Fruit fly (Drosophila melanogaster): ENCODE measurements around the gene CG14417.

Gene CG14417

DNA sequence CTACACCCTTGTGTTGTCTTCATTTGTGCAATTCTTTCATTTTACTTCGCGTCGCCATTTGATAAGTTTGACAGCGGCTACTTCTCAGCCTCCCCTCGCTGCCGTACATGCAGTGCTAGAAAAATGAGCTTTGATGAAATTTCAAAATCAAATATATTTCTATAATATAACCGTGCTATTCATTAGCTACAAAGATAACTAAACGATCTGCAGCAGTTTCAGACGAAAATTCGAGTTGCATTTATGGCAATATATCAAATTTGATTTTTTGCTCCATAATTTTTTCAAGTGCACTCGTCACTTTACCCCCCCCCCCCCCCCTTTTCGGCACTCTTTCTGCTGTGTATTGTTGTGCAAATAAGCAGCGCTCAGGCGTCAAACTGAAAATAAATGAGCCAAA lies 36.2 kb upstream of the CG14417 start (continued):
- TF ChIP-seq CG2120 (GFP tag; optimal IDR thresholded peaks at IDR 0.05) (peak; percentile 20), CG10654 (GFP tag; optimal IDR thresholded peaks at IDR 0.05) (no peak), CG16815 (GFP tag; optimal IDR thresholded peaks at IDR 0.05) (no peak), CG10209 (GFP tag; optimal IDR thresholded peaks at IDR 0.05) (no peak), bab2 (GFP tag; optimal IDR thresholded peaks at IDR 0.05) (no peak), HmgZ (tag; optimal IDR thresholded peaks at IDR 0.05) (no peak), bigmax (GFP tag; optimal IDR thresholded peaks at IDR 0.05) (no peak), grn (GFP tag; optimal IDR thresholded peaks at IDR 0.05) (no peak), CG2678 (tag; optimal IDR thresholded peaks at IDR 0.05) (peak; percentile 24), corto (GFP tag; optimal IDR thresholded peaks at IDR 0.05) (no peak), Ravus (GFP tag; IDR thresholded peaks at IDR 0.05) (no peak), CG17328 (GFP tag; IDR thresholded peaks at IDR 0.05) (0 out of 2 replicates have a peak, but pooled peaks have one; percentile 14), Kr (GFP tag; optimal IDR thresholded peaks at IDR 0.05) (no peak), ro (GFP tag; IDR thresholded peaks at IDR 0.05) (no peak), sc (optimal IDR thresholded peaks at IDR 0.05) (no peak), sc (GFP tag; optimal IDR thresholded peaks at IDR 0.05) (no peak), CG2129 (GFP tag; IDR thresholded peaks at IDR 0.05; ENCODE audit: partially characterized antibody) (no peak), chn (GFP tag; optimal IDR thresholded peaks at IDR 0.05) (no peak), disco-r (GFP tag; optimal IDR thresholded peaks at IDR 0.05) (no peak), eve (GFP tag; optimal IDR thresholded peaks at IDR 0.05) (no peak), lilli (GFP tag; optimal IDR thresholded peaks at IDR 0.05) (peak; percentile 5), tio (GFP tag; optimal IDR thresholded peaks at IDR 0.05) (no peak), Mad (GFP tag; optimal IDR thresholded peaks at IDR 0.05) (no peak), HLH4C (GFP tag; IDR thresholded peaks at IDR 0.05; ENCODE audit: partially characterized antibody) (no peak), Taf1 (GFP tag; IDR thresholded peaks at IDR 0.05) (no peak), chm (GFP tag; IDR thresholded peaks at IDR 0.05) (no peak), tna (GFP tag; IDR thresholded peaks at IDR 0.05; ENCODE audit: partially characterized antibody) (no peak), lmd (GFP tag; IDR thresholded peaks at IDR 0.05) (peak; percentile 30; the same call in 1 of the 2 replicates), CG3838 (GFP tag; optimal IDR thresholded peaks at IDR 0.05) (no peak), CG3163 (GFP tag; optimal IDR thresholded peaks at IDR 0.05) (no peak), CG12236 (GFP tag; optimal IDR thresholded peaks at IDR 0.05) (no peak), CG17829 (tag; optimal IDR thresholded peaks at IDR 0.05) (no peak), Gug (GFP tag; IDR thresholded peaks at IDR 0.05) (no peak), CG7745 (tag; optimal IDR thresholded peaks at IDR 0.05) (no peak), CG10267 (tag; optimal IDR thresholded peaks at IDR 0.05) (no peak), CG6175 (GFP tag; IDR thresholded peaks at IDR 0.05) (no peak), emc (GFP tag; optimal IDR thresholded peaks at IDR 0.05) (no peak), stwl (tag; optimal IDR thresholded peaks at IDR 0.05) (no peak), chinmo (GFP tag; IDR thresholded peaks at IDR 0.05; ENCODE audit: partially characterized antibody) (no peak), CG31388 (GFP tag; optimal IDR thresholded peaks at IDR 0.05) (no peak), H15 (GFP tag; IDR thresholded peaks at IDR 0.05) (no peak), gem (tag; optimal IDR thresholded peaks at IDR 0.05) (peak; percentile 53), CG12391 (tag; optimal IDR thresholded peaks at IDR 0.05) (no peak), Xrp1 (GFP tag; IDR thresholded peaks at IDR 0.05) (no peak), Dip2 (GFP tag; IDR thresholded peaks at IDR 0.05) (no peak), Six4 (GFP tag; optimal IDR thresholded peaks at IDR 0.05) (no peak), CG15073 (GFP tag; optimal IDR thresholded peaks at IDR 0.05) (no peak), Bdp1 (GFP tag; optimal IDR thresholded peaks at IDR 0.05) (no peak), bcd (GFP tag; optimal IDR thresholded peaks at IDR 0.05) (no peak), caup (GFP tag; optimal IDR thresholded peaks at IDR 0.05; ENCODE audit: severe bottlenecking) (peak; percentile 20), Rfx (GFP tag; IDR thresholded peaks at IDR 0.05) (0 out of 2 replicates have a peak, but pooled peaks have one; percentile 10), Ptx1 (GFP tag; IDR thresholded peaks at IDR 0.05) (0 out of 2 replicates have a peak, but pooled peaks have one; percentile 22)
